Worm (Caenorhabditis elegans) whole organism, mixed stage, embryonic: ENCODE measurements around the gene K07D4.9.

ENCODE experiments used
- M03D4.4 ChIP-seq: sonication (generic microtip); optimal IDR thresholded peaks from 2 replicates; lab custom pipeline; 2017; ENCODE audit warnings: mild to moderate bottlenecking, missing genetic modification characterization, missing compliant biosample characterization
- bed-3 ChIP-seq: fragments of 200-800 bp; sonication (Bioruptor generic); optimal IDR thresholded peaks from 3 replicates; lab custom pipeline; 2018; ENCODE audit warnings: mild to moderate bottlenecking, missing genetic modification characterization, moderate library complexity, missing compliant biosample characterization
- ceh-43 ChIP-seq: fragments of 200-800 bp; sonication (Bioruptor generic); optimal IDR thresholded peaks from 2 replicates; lab custom pipeline; 2018; ENCODE audit warnings: mild to moderate bottlenecking, missing genetic modification characterization, moderate library complexity, missing compliant biosample characterization
- ceh-83 ChIP-seq: fragments of 200-800 bp; sonication (Bioruptor generic); optimal IDR thresholded peaks from 2 replicates; lab custom pipeline; 2018; ENCODE audit warnings: mild to moderate bottlenecking, missing genetic modification characterization, missing compliant biosample characterization
- ces-1 ChIP-seq: fragments of 150-350 bp; optimal IDR thresholded peaks from 2 replicates; lab custom pipeline; 2014; ENCODE audit warnings: missing biosample characterization, missing genetic modification reagents, missing genetic modification characterization
- cnd-1 ChIP-seq: fragments of 200-800 bp; sonication (Bioruptor generic); optimal IDR thresholded peaks from 2 replicates; lab custom pipeline; 2018; ENCODE audit warnings: mild to moderate bottlenecking, missing genetic modification characterization, missing compliant biosample characterization
- drap-1 ChIP-seq: fragments of 200-800 bp; sonication (Bioruptor generic); optimal IDR thresholded peaks from 3 replicates; lab custom pipeline; 2018; ENCODE audit warnings: mild to moderate bottlenecking, missing genetic modification characterization, missing compliant biosample characterization
- elt-1 ChIP-seq: sonication (generic microtip); optimal IDR thresholded peaks from 2 replicates; lab custom pipeline; 2017; ENCODE audit warnings: missing genetic modification characterization, mild to moderate bottlenecking, missing compliant biosample characterization, antibody characterized with exemption, moderate library complexity, borderline replicate concordance; ENCODE audit not compliant: insufficient read depth
- flh-1 ChIP-seq: fragments of 200-800 bp; sonication (Bioruptor generic); optimal IDR thresholded peaks from 2 replicates; lab custom pipeline; 2018; ENCODE audit warnings: mild to moderate bottlenecking, missing genetic modification characterization, moderate library complexity, missing compliant biosample characterization
- ham-2 ChIP-seq: fragments of 200-800 bp; sonication (Bioruptor generic); optimal IDR thresholded peaks from 2 replicates; lab custom pipeline; 2018; ENCODE audit warnings: mild to moderate bottlenecking, missing genetic modification characterization, missing compliant biosample characterization
- hlh-1 ChIP-seq: fragments of 150-350 bp; optimal IDR thresholded peaks from 2 replicates; lab custom pipeline; 2014; ENCODE audit warnings: missing biosample characterization, missing genetic modification reagents, missing genetic modification characterization
- lin-13 ChIP-seq: fragments of 150-350 bp; optimal IDR thresholded peaks from 2 replicates; lab custom pipeline; 2014; ENCODE audit warnings: missing biosample characterization, missing genetic modification characterization
- lin-32 ChIP-seq: fragments of 200-800 bp; sonication (Bioruptor generic); optimal IDR thresholded peaks from 2 replicates; lab custom pipeline; 2018; ENCODE audit warnings: mild to moderate bottlenecking, missing genetic modification characterization, missing compliant biosample characterization
- lsy-2 ChIP-seq: fragments of 150-350 bp; optimal IDR thresholded peaks from 2 replicates; lab custom pipeline; 2014; ENCODE audit warnings: missing biosample characterization, missing genetic modification characterization
- mab-5 ChIP-seq: fragments of 150-350 bp; optimal IDR thresholded peaks from 2 replicates; lab custom pipeline; 2014; ENCODE audit warnings: missing biosample characterization, missing genetic modification characterization
- mep-1 ChIP-seq: fragments of 150-350 bp; optimal IDR thresholded peaks from 2 replicates; lab custom pipeline; 2017; ENCODE audit warnings: missing biosample characterization, missing genetic modification reagents, missing genetic modification characterization, inconsistent platforms
- mls-2 ChIP-seq: sonication (generic microtip); optimal IDR thresholded peaks from 2 replicates; lab custom pipeline; 2016; ENCODE audit warnings: mild to moderate bottlenecking, missing genetic modification characterization, moderate library complexity, missing compliant biosample characterization
- nhr-2 ChIP-seq: fragments of 150-350 bp; optimal IDR thresholded peaks from 2 replicates; lab custom pipeline; 2014; ENCODE audit warnings: missing biosample characterization, missing genetic modification characterization
- nhr-237 ChIP-seq: fragments of 150-350 bp; optimal IDR thresholded peaks from 2 replicates; lab custom pipeline; 2014; ENCODE audit warnings: missing biosample characterization, missing genetic modification characterization
- nhr-28 ChIP-seq: fragments of 150-350 bp; optimal IDR thresholded peaks from 2 replicates; lab custom pipeline; 2014; ENCODE audit warnings: missing biosample characterization, missing genetic modification characterization
- nhr-76 ChIP-seq: sonication (generic microtip); optimal IDR thresholded peaks from 2 replicates; lab custom pipeline; 2017; ENCODE audit warnings: missing biosample characterization, missing genetic modification characterization
- pha-4 ChIP-seq: fragments of 150-350 bp; optimal IDR thresholded peaks from 2 replicates; lab custom pipeline; 2018; ENCODE audit warnings: missing biosample characterization, missing genetic modification reagents, missing genetic modification characterization
- sem-2 ChIP-seq: fragments of 200-800 bp; sonication (Bioruptor generic); optimal IDR thresholded peaks from 2 replicates; lab custom pipeline; 2018; ENCODE audit warnings: mild to moderate bottlenecking, missing genetic modification characterization, missing compliant biosample characterization
- snpc-4 ChIP-seq: fragments of 150-350 bp; optimal IDR thresholded peaks from 2 replicates; lab custom pipeline; 2014; ENCODE audit warnings: missing biosample characterization, missing genetic modification characterization
- sptf-1 ChIP-seq: sonication (generic microtip); optimal IDR thresholded peaks from 2 replicates; lab custom pipeline; 2017; ENCODE audit warnings: mild to moderate bottlenecking, missing genetic modification characterization, moderate library complexity, missing compliant biosample characterization
- tbx-8 ChIP-seq: fragments of 200-800 bp; sonication (Bioruptor generic); optimal IDR thresholded peaks from 2 replicates; lab custom pipeline; 2018; ENCODE audit warnings: mild to moderate bottlenecking, missing genetic modification characterization, moderate library complexity, missing compliant biosample characterization
- unc-120 ChIP-seq: sonication (generic microtip); optimal IDR thresholded peaks from 2 replicates; lab custom pipeline; 2017; ENCODE audit warnings: missing genetic modification characterization, missing compliant biosample characterization; ENCODE audit not compliant: poor library complexity, severe bottlenecking
- unc-39 ChIP-seq: fragments of 150-350 bp; optimal IDR thresholded peaks from 2 replicates; lab custom pipeline; 2014; ENCODE audit warnings: missing biosample characterization, missing genetic modification characterization
- zip-8 ChIP-seq: fragments of 150-350 bp; optimal IDR thresholded peaks from 2 replicates; lab custom pipeline; 2014; ENCODE audit warnings: missing biosample characterization, missing genetic modification characterization
- ztf-11 ChIP-seq: fragments of 150-350 bp; optimal IDR thresholded peaks from 2 replicates; lab custom pipeline; 2014; ENCODE audit warnings: missing biosample characterization, missing genetic modification characterization

The K07D4.9 gene

ce11 chrII:3992029-3992428 is 36.3 kb upstream of the K07D4.9 start:
- TF ChIP-seq lin-13 (tag; lab: Kevin White, UChicago) (no peak), bed-3 (no peak), ham-2 (GFP tag; lab: Kevin White, UChicago) (no peak), ceh-83 (no peak), M03D4.4 (tag; lab: Kevin White, UChicago) (no peak), sem-2 (GFP tag; lab: Kevin White, UChicago) (no peak), nhr-2 (tag; lab: Kevin White, UChicago) (no peak), nhr-28 (tag; lab: Kevin White, UChicago) (no peak), mab-5 (tag; lab: Kevin White, UChicago) (no peak), mls-2 (tag; lab: Kevin White, UChicago) (no peak), hlh-1 (tag; lab: Kevin White, UChicago) (no peak), elt-1 (tag; lab: Kevin White, UChicago) (no peak), pha-4 (tag; lab: Kevin White, UChicago) (no peak), unc-120 (tag; lab: Kevin White, UChicago) (no peak)

DNA sequence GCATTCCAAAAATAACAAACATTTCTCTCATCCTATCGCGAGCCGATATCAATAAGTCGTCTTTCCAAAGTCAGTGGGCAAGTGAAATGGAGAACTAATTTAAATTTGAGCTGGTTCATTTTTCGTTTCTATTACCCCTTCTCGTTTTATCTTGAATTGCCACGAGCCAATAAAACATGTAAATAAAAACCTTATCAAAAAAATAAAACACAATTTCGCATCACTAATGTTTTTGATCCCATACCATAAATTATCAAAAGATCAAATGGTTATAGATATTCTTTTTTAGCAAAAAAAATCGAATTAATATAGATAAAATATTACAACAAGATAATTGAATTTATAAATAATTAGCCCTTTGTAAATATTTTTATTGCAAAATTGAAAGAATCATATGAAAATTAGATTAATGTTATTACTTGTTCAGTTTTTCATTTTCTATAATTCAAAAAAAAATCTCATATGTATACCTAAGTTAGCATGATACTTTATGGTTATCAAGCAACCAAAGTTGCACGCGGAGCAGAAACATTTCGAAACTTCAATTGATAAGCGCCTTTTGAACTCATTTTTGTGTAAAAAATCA is 35.6 kb upstream of the K07D4.9 start, which contains the start of gene Y14H12A.1:
Gene Y14H12A.1, plus strand, starts transcription at position 536 of the 586 bp plus-strand sequence.
- no peak for TF ChIP-seq bed-3
- no peak for TF ChIP-seq lin-32
- TF ChIP-seq mep-1 (tag; lab: Kevin White, UChicago): no peak
- TF ChIP-seq unc-120 (tag; lab: Kevin White, UChicago): no peak
- TF ChIP-seq elt-1 (tag; lab: Kevin White, UChicago): no peak
- no peak for TF ChIP-seq nhr-76 (tag; lab: Kevin White, UChicago)
- no peak for TF ChIP-seq nhr-2 (tag; lab: Kevin White, UChicago)
- no peak for TF ChIP-seq hlh-1 (tag; lab: Kevin White, UChicago)
- no peak for TF ChIP-seq lin-13 (tag; lab: Kevin White, UChicago)
- no peak for TF ChIP-seq snpc-4 (tag; lab: Kevin White, UChicago)
- TF ChIP-seq unc-39: no peak
- no peak for TF ChIP-seq mls-2 (tag; lab: Kevin White, UChicago)
- no peak for TF ChIP-seq sem-2 (GFP tag; lab: Kevin White, UChicago)
- TF ChIP-seq M03D4.4 (tag; lab: Kevin White, UChicago): no peak
- no peak for TF ChIP-seq tbx-8
- no peak for TF ChIP-seq nhr-28 (tag; lab: Kevin White, UChicago)
- TF ChIP-seq ceh-83: no peak
- no peak for TF ChIP-seq nhr-237 (tag; lab: Kevin White, UChicago)

DNA sequence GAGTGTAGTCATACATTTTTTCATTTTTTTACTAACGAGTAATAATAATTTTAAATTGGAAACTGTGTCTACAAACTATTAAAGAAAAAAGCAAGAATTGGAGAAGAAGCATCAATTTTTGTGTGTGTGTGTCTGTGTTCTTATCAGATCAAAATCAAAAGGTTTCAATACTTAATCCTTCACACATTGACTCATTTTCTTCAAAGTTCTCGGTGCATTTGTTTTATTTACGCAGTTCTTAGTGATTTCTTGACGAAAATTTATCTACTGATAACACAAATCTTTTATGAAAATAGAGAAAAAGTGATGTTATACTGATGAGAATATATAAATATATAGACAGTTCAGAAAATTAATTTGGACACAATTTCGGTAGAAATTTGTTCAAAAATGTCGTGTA is 32.4 kb upstream of the K07D4.9 start, which contains the start of gene clc-22:
Gene clc-22, minus strand, starts transcription at position 71 of the 400 bp plus-strand sequence.
- no peak for TF ChIP-seq ceh-83

ce11 chrII:3999537-3999936 is 28.8 kb upstream of the K07D4.9 start:
- TF ChIP-seq cnd-1: peak; percentile 55
- TF ChIP-seq nhr-237 (tag; lab: Kevin White, UChicago): no peak
- peak; percentile 81 for TF ChIP-seq sptf-1 (tag; lab: Kevin White, UChicago)
- TF ChIP-seq mls-2 (tag; lab: Kevin White, UChicago): peak; percentile 83
- TF ChIP-seq lin-32: peak; percentile 48
- TF ChIP-seq ztf-11 (tag; lab: Kevin White, UChicago): peak; percentile 15
- TF ChIP-seq ceh-43 (GFP tag; lab: Kevin White, UChicago): peak; percentile 52
- TF ChIP-seq drap-1 (GFP tag; lab: Kevin White, UChicago): peak; percentile 36
- TF ChIP-seq pha-4 (tag; lab: Kevin White, UChicago): no peak
- peak; percentile 6 for TF ChIP-seq mep-1 (tag; lab: Kevin White, UChicago)
- peak; percentile 39 for TF ChIP-seq unc-120 (tag; lab: Kevin White, UChicago)
- no peak for TF ChIP-seq zip-8
- TF ChIP-seq M03D4.4 (tag; lab: Kevin White, UChicago): peak; percentile 51
- TF ChIP-seq lsy-2 (tag; lab: Kevin White, UChicago): no peak
- TF ChIP-seq flh-1 (GFP tag; lab: Kevin White, UChicago): no peak
- peak; percentile 94 for TF ChIP-seq ces-1 (GFP tag; lab: Kevin White, UChicago)
